Fruit fly (Drosophila melanogaster): Measurements from ENCODE around the gene CG12546.

DNA sequence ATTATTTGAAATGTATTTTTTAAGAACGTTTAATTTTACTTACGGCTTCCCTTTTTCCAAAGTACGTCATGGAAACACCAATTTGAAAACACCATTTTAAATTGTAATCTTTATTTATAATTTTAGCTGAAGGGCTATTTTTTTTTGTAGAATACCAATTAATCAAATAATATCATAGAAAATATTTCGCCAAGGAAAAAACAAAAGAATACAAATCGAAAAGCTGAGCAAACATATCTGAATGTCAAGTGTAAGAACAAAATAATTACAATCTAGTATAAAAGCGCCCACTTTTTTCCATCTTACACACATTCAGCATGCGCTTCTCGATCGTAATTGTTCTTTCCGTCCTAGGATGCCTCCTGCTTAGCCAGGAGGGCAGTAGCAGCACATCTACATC, 2.0 kb upstream of the CG12546 start, which contains the start of gene CG14452:
- TF ChIP-seq h (GFP tag; optimal IDR thresholded peaks at IDR 0.05), result no peak
- no peak for TF ChIP-seq fru (GFP tag; optimal IDR thresholded peaks at IDR 0.05)
- TF ChIP-seq psq (GFP tag; optimal IDR thresholded peaks at IDR 0.05), result no peak
- no peak for TF ChIP-seq usp (GFP tag; optimal IDR thresholded peaks at IDR 0.05)
- TF ChIP-seq CG9705 (GFP tag; optimal IDR thresholded peaks at IDR 0.05), result no peak
- no peak for TF ChIP-seq dmrt93B (GFP tag; optimal IDR thresholded peaks at IDR 0.05)
- no peak for TF ChIP-seq Dif (GFP tag; optimal IDR thresholded peaks at IDR 0.05; ENCODE audit: partially characterized antibody)
- no peak for TF ChIP-seq Dfd (GFP tag; optimal IDR thresholded peaks at IDR 0.05)
- TF ChIP-seq jim (GFP tag; optimal IDR thresholded peaks at IDR 0.05), result no peak
- TF ChIP-seq GATAd (GFP tag; optimal IDR thresholded peaks at IDR 0.05), result no peak
- no peak for TF ChIP-seq Hnf4 (GFP tag; optimal IDR thresholded peaks at IDR 0.05)
- no peak for TF ChIP-seq Myc (optimal IDR thresholded peaks at IDR 0.05)

Data from whole organism, wandering third instar larva.